Worm (Caenorhabditis elegans) whole organism, midembryonic: ENCODE results near the gene his-41.
A peak's percentile ranks its signal among the peaks of the same experiment; 100 is the strongest.

Source experiments
- T22C8.4 ChIP-seq: fragments of 200-800 bp; sonication (Bioruptor generic); IDR thresholded peaks from 2 replicates; pipeline ENCODE4 v1.3.6; 2022; ENCODE audit warnings: missing genetic modification characterization, missing compliant biosample characterization
- cog-1 ChIP-seq: sonication (generic microtip); optimal IDR thresholded peaks from 2 replicates; lab custom pipeline; 2016; ENCODE audit warnings: missing genetic modification characterization, missing compliant biosample characterization
- flt-1 ChIP-seq: fragments of 200-800 bp; sonication (Bioruptor generic); IDR thresholded peaks from 2 replicates; pipeline ENCODE4 v1.3.6; 2022; ENCODE audit warnings: missing genetic modification characterization, missing compliant biosample characterization
- klf-2 ChIP-seq: fragments of 200-800 bp; sonication (Bioruptor generic); conservative IDR thresholded peaks from 2 replicates; pipeline ENCODE4 v1.3.6; 2022; ENCODE audit warnings: missing genetic modification reagents, missing genetic modification characterization, missing compliant biosample characterization
- med-1 ChIP-seq: sonication (generic microtip); optimal IDR thresholded peaks from 2 replicates; lab custom pipeline; 2017; ENCODE audit warnings: missing genetic modification characterization, mild to moderate bottlenecking, missing compliant biosample characterization, antibody characterized with exemption, missing genetic modification reagents; ENCODE audit not compliant: insufficient read depth
- ref-1 ChIP-seq: fragments of 200-800 bp; sonication (Bioruptor generic); conservative IDR thresholded peaks from 2 replicates; pipeline ENCODE4 v1.3.6; 2022; ENCODE audit warnings: missing genetic modification reagents, missing genetic modification characterization, missing compliant biosample characterization
- tab-1 ChIP-seq: fragments of 200-800 bp; sonication (Bioruptor generic); IDR thresholded peaks from 2 replicates; pipeline ENCODE4 v1.3.6; 2022; ENCODE audit warnings: missing genetic modification characterization, missing compliant biosample characterization
- ztf-23 ChIP-seq: fragments of 200-800 bp; sonication (Bioruptor generic); IDR thresholded peaks from 2 replicates; pipeline ENCODE4 v1.3.6; 2022; ENCODE audit warnings: missing genetic modification reagents, missing genetic modification characterization, missing compliant biosample characterization
- ztf-29 ChIP-seq: fragments of 200-800 bp; sonication (Bioruptor generic); IDR thresholded peaks from 2 replicates; pipeline ENCODE4 v1.3.6; 2022; ENCODE audit warnings: missing genetic modification reagents, missing genetic modification characterization, missing compliant biosample characterization

his-41 gene

ce11 chrV:9545238-9545709, at the start of gene his-41, which contains the start of gene his-35:
Gene his-41, plus strand, starts transcription at chrV:9545536.
Gene his-35, minus strand, starts transcription at chrV:9545288.
- TF ChIP-seq T22C8.4 (GFP tag; lab: Robert Waterston, UW) (peak; percentile 46), flt-1 (GFP tag; lab: Robert Waterston, UW) (0 out of 2 replicates have a peak, but pooled peaks have one; percentile 9), ref-1 (GFP tag; lab: Robert Waterston, UW) (no peak), ztf-29 (GFP tag; lab: Robert Waterston, UW) (0 out of 2 replicates have a peak, but pooled peaks have one; percentile 20)

ce11 chrV:9496742-9497141, 48.6 kb upstream of the his-41 start, which contains the start of gene gsnl-1:
Gene gsnl-1, plus strand, starts transcription at chrV:9497042.
- TF ChIP-seq ztf-23 (GFP tag; lab: Robert Waterston, UW), result no peak
- no peak for TF ChIP-seq T22C8.4 (GFP tag; lab: Robert Waterston, UW)
- no peak for TF ChIP-seq tab-1 (GFP tag; lab: Robert Waterston, UW)
- no peak for TF ChIP-seq ref-1 (GFP tag; lab: Robert Waterston, UW)
- no peak for TF ChIP-seq med-1
- no peak for TF ChIP-seq ztf-29 (GFP tag; lab: Robert Waterston, UW)
- no peak for TF ChIP-seq klf-2 (GFP tag; lab: Robert Waterston, UW)
- TF ChIP-seq flt-1 (GFP tag; lab: Robert Waterston, UW), result no peak
- TF ChIP-seq cog-1, result no peak

DNA sequence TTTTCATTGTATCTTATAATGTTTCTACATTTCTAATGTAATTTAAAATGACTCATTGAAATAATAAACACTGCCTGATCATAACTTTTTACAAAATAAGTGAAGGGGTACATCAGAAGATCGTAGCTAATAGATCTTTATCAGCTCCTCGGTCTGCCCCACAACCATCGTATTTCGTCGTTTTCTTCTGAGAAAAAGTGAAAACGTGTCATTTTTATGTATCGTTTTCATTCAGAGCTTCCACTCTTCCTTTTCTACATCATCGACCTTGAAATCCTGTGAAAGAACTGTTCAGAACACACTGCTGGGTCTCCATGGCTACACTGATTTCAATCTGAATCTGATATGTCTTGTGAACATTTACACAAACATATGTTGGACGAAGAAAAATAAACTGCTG, 46.0 kb upstream of the his-41 start:
- TF ChIP-seq T22C8.4 (GFP tag; lab: Robert Waterston, UW), result no peak
- no peak for TF ChIP-seq tab-1 (GFP tag; lab: Robert Waterston, UW)
- TF ChIP-seq med-1, result no peak
- TF ChIP-seq cog-1, result no peak
- no peak for TF ChIP-seq klf-2 (GFP tag; lab: Robert Waterston, UW)
- TF ChIP-seq ref-1 (GFP tag; lab: Robert Waterston, UW), result no peak
- no peak for TF ChIP-seq flt-1 (GFP tag; lab: Robert Waterston, UW)
- no peak for TF ChIP-seq ztf-23 (GFP tag; lab: Robert Waterston, UW)
- no peak for TF ChIP-seq ztf-29 (GFP tag; lab: Robert Waterston, UW)

DNA sequence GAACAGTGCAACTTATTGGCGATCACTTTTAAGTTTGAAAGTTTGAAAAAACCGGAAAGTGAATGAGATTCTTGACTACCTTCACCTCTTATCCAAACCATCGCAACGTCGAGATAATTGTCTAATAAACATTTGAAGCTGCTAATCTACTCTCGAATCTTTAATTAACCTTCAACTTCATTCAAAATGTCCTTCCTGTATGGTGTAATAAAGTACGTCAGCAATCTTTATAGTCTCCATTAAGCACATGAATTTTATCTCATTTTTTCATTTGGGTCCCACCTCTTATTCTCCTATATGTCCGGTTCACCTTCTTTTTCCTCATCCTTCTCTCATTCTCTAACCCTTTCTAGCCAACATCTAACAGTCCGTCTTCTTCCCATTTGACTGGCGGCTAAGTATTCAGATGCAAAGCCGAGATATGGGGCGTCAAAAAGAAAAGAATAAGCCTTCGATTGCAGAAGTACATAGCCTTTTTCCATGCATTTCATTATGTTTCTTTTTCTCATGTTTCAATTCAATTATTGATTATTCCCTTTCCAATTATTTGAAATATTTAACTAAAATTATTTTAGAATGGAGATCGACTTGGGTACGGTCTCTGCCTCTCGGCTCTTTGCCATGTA, 44.4 kb upstream of the his-41 start, which contains the start of gene swt-5:
Gene swt-5 (plus strand): TSS at position 576 of the 626 bp plus-strand sequence.
- TF ChIP-seq flt-1 (GFP tag; lab: Robert Waterston, UW) (no peak), ref-1 (GFP tag; lab: Robert Waterston, UW) (no peak), T22C8.4 (GFP tag; lab: Robert Waterston, UW) (no peak), tab-1 (GFP tag; lab: Robert Waterston, UW) (no peak), klf-2 (GFP tag; lab: Robert Waterston, UW) (no peak), cog-1 (no peak), ztf-29 (GFP tag; lab: Robert Waterston, UW) (no peak), med-1 (no peak), ztf-23 (GFP tag; lab: Robert Waterston, UW) (no peak)

DNA sequence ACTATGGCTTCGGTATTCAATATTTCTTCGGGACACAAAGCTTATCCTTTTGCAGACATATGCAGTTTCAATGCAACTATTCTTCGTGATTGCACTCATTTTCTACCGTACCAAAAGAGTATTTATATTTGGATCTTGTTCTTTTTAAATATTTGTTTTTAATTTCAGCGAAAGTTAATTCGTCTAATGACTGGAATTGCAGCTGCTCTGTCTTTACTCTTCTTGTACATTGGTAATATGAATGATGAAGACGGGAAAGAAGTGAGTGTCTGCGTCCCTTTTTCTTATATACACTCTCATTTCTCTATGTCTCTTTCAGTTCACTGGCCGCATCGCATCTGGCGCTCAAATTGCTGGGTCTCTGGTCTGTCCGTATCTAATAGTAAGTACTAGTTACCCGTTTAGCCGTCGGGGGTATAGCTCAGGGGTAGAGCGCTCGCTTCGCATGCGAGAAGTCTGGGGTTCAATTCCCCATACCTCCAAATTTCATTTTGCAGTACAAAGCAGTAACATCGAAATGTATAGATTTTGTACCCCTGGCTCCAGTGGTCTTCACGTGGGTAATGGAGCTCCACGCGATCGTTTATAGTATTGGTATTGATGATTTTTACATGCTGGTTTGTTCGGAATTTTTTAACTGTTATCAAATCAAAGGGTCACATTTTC, 42.1 kb upstream of the his-41 start:
- TF ChIP-seq cog-1 (peak; percentile 78), flt-1 (GFP tag; lab: Robert Waterston, UW) (peak; percentile 97), tab-1 (GFP tag; lab: Robert Waterston, UW) (peak; percentile 94), ref-1 (GFP tag; lab: Robert Waterston, UW) (peak; percentile 84), T22C8.4 (GFP tag; lab: Robert Waterston, UW) (peak; percentile 95), ztf-23 (GFP tag; lab: Robert Waterston, UW) (peak; percentile 95), med-1 (peak; percentile 41), klf-2 (GFP tag; lab: Robert Waterston, UW) (peak; percentile 83), ztf-29 (GFP tag; lab: Robert Waterston, UW) (peak; percentile 79; the same call in 1 of the 2 replicates)

ce11 chrV:9504474-9504960, 40.8 kb upstream of the his-41 start, which contains the start of gene haao-1:
Gene haao-1, plus strand, starts transcription at chrV:9504910.
- TF ChIP-seq med-1 (no peak), T22C8.4 (GFP tag; lab: Robert Waterston, UW) (no peak), ztf-29 (GFP tag; lab: Robert Waterston, UW) (no peak), flt-1 (GFP tag; lab: Robert Waterston, UW) (no peak), ref-1 (GFP tag; lab: Robert Waterston, UW) (no peak)

DNA sequence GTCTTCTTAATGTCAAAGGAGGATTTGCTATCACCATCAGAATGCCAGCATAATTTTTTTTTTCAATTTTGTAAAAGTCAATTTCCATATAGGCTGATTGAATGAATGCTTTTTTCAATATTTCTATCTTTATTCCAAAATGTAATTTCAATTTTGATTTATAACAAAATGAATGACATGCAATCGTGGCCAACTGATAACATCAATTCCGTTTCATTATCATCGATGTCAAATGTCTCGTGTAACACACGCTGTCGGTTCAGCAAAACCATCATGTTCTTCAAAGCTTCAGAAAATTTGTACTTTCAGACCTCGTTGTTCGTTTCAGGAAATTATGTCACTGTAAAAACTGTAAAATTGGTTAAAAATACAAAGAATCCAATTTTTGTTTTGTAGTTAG, 38.4 kb upstream of the his-41 start:
- no peak for TF ChIP-seq flt-1 (GFP tag; lab: Robert Waterston, UW)
- TF ChIP-seq med-1, result no peak
- no peak for TF ChIP-seq ref-1 (GFP tag; lab: Robert Waterston, UW)
- TF ChIP-seq T22C8.4 (GFP tag; lab: Robert Waterston, UW), result no peak
- no peak for TF ChIP-seq ztf-29 (GFP tag; lab: Robert Waterston, UW)
- no peak for TF ChIP-seq ztf-23 (GFP tag; lab: Robert Waterston, UW)
- TF ChIP-seq tab-1 (GFP tag; lab: Robert Waterston, UW), result no peak
- no peak for TF ChIP-seq klf-2 (GFP tag; lab: Robert Waterston, UW)
- TF ChIP-seq cog-1, result no peak

DNA sequence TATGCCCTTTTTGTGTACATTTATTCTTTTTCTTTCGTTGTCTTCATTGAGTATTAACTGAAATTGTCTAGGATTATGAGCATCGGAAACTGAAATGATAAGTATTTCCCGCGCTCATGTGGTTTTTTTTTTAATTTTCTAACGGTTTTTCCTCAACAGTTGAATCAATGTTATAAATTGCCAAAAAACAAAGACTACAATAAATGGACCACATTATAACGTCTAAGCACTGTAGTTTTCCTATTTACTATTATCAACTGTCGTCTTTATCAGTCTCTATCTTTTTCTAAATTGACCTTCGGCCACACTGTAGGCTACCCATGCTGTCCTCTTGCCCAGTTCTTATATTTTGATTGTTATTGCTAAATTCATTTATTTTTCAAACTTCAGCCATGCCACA, 37.6 kb upstream of the his-41 start, which contains the start of gene acs-14:
Gene acs-14 (plus strand): TSS at position 391 of the 400 bp plus-strand sequence.
- TF ChIP-seq ztf-29 (GFP tag; lab: Robert Waterston, UW) (no peak), cog-1 (no peak), ref-1 (GFP tag; lab: Robert Waterston, UW) (no peak), T22C8.4 (GFP tag; lab: Robert Waterston, UW) (no peak), klf-2 (GFP tag; lab: Robert Waterston, UW) (no peak), tab-1 (GFP tag; lab: Robert Waterston, UW) (no peak), med-1 (no peak)

- TF ChIP-seq ztf-23 (GFP tag; lab: Robert Waterston, UW) (no peak), ztf-29 (GFP tag; lab: Robert Waterston, UW) (no peak), ref-1 (GFP tag; lab: Robert Waterston, UW) (no peak), med-1 (no peak), cog-1 (no peak), klf-2 (GFP tag; lab: Robert Waterston, UW) (no peak), T22C8.4 (GFP tag; lab: Robert Waterston, UW) (no peak)
These were observed 35.7 kb upstream of the his-41 start for ce11 chrV:9509597-9509996.
